Worm (Caenorhabditis elegans) whole organism, young adult: Measurements from ENCODE around the gene mnat-1.

ENCODE experiments used
- B0261.1 ChIP-seq: sonication (generic microtip); optimal IDR thresholded peaks from 2 replicates; lab custom pipeline; 2016; ENCODE audit warnings: mild to moderate bottlenecking, missing genetic modification characterization, moderate library complexity, missing compliant biosample characterization
- B0336.3 ChIP-seq: fragments of 200-800 bp; sonication (Bioruptor generic); IDR thresholded peaks from 2 replicates; pipeline ENCODE4 v1.3.6; 2022; ENCODE audit warnings: missing genetic modification characterization, missing compliant biosample characterization
- C17E4.6 ChIP-seq: fragments of 200-800 bp; sonication (Bioruptor generic); IDR thresholded peaks from 2 replicates; pipeline ENCODE4 v1.3.6; 2022; ENCODE audit warnings: missing genetic modification reagents, missing genetic modification characterization, missing compliant biosample characterization
- D2030.7 ChIP-seq: fragments of 200-800 bp; sonication (Bioruptor generic); IDR thresholded peaks from 2 replicates; pipeline ENCODE4 v1.3.6; 2022; ENCODE audit warnings: missing genetic modification reagents, missing genetic modification characterization, missing compliant biosample characterization
- F23B12.7 ChIP-seq: sonication (generic microtip); optimal IDR thresholded peaks from 2 replicates; lab custom pipeline; 2017; ENCODE audit warnings: missing genetic modification characterization, mild to moderate bottlenecking, missing compliant biosample characterization, antibody characterized with exemption, moderate library complexity; ENCODE audit not compliant: insufficient read depth
- F33H1.4 ChIP-seq: fragments of 200-800 bp; sonication (Bioruptor generic); IDR thresholded peaks from 2 replicates; pipeline ENCODE4 v1.3.6; 2022; ENCODE audit warnings: missing genetic modification reagents, missing genetic modification characterization, missing compliant biosample characterization
- F49E8.2 ChIP-seq: sonication (generic microtip); optimal IDR thresholded peaks from 3 replicates; lab custom pipeline; 2017; ENCODE audit warnings: missing genetic modification characterization, mild to moderate bottlenecking, missing compliant biosample characterization, antibody characterized with exemption, moderate library complexity; ENCODE audit not compliant: insufficient read depth
- F52B5.7 ChIP-seq: sonication (generic microtip); optimal IDR thresholded peaks from 2 replicates; lab custom pipeline; 2016; ENCODE audit warnings: mild to moderate bottlenecking, missing genetic modification characterization, missing compliant biosample characterization
- F57A8.1 ChIP-seq: fragments of 200-800 bp; sonication (Bioruptor generic); optimal IDR thresholded peaks from 2 replicates; lab custom pipeline; 2018; ENCODE audit warnings: mild to moderate bottlenecking, missing genetic modification characterization, moderate library complexity, missing compliant biosample characterization
- K11D2.4 ChIP-seq: fragments of 200-800 bp; sonication (Bioruptor generic); IDR thresholded peaks from 2 replicates; pipeline ENCODE4 v1.3.6; 2022; ENCODE audit warnings: missing genetic modification reagents, missing genetic modification characterization, missing compliant biosample characterization
- K12H6.12 ChIP-seq: fragments of 200-800 bp; sonication (Bioruptor generic); optimal IDR thresholded peaks from 2 replicates; lab custom pipeline; 2018; ENCODE audit warnings: mild to moderate bottlenecking, missing genetic modification characterization, missing compliant biosample characterization
- Y53G8AR.9 ChIP-seq: fragments of 200-800 bp; sonication (Bioruptor generic); conservative IDR thresholded peaks from 2 replicates; pipeline ENCODE4 v1.3.6; 2022; ENCODE audit warnings: missing genetic modification reagents, missing genetic modification characterization, missing compliant biosample characterization
- Y56A3A.18 ChIP-seq: fragments of 200-800 bp; sonication (Bioruptor generic); IDR thresholded peaks from 2 replicates; pipeline ENCODE4 v1.3.6; 2022; ENCODE audit warnings: missing genetic modification reagents, missing genetic modification characterization, missing compliant biosample characterization
- athp-1 ChIP-seq: sonication (generic microtip); optimal IDR thresholded peaks from 2 replicates; lab custom pipeline; 2017; ENCODE audit warnings: mild to moderate bottlenecking, missing genetic modification characterization, missing compliant biosample characterization
- attf-3 ChIP-seq: fragments of 200-800 bp; sonication (Bioruptor generic); conservative IDR thresholded peaks from 2 replicates; pipeline ENCODE4 v1.3.6; 2022; ENCODE audit warnings: missing genetic modification reagents, missing genetic modification characterization, missing compliant biosample characterization
- bed-1 ChIP-seq: fragments of 200-800 bp; sonication (Bioruptor generic); IDR thresholded peaks from 2 replicates; pipeline ENCODE4 v1.3.6; 2022; ENCODE audit warnings: missing genetic modification reagents, missing genetic modification characterization, missing compliant biosample characterization
- bed-2 ChIP-seq: fragments of 200-800 bp; sonication (Bioruptor generic); IDR thresholded peaks from 2 replicates; pipeline ENCODE4 v1.3.6; 2022; ENCODE audit warnings: missing genetic modification reagents, missing genetic modification characterization, missing compliant biosample characterization
- cebp-1 ChIP-seq, 2 experiments: fragments of 200-800 bp in 1 of 2; sonication (Bioruptor generic) in 1 of 2; sonication (generic microtip) in 1 of 2; IDR thresholded peaks in 1 of 2; optimal IDR thresholded peaks in 1 of 2; 2 replicates each; pipeline versions ENCODE4 v1.3.6 to Lab custom; 2017 to 2022; ENCODE audit warnings: missing compliant biosample characterization in 2 of 2, missing genetic modification characterization in 2 of 2, mild to moderate bottlenecking in 1 of 2, missing genetic modification reagents in 1 of 2, moderate library complexity in 1 of 2
- ceh-100 ChIP-seq: fragments of 200-800 bp; sonication (Bioruptor generic); IDR thresholded peaks from 2 replicates; pipeline ENCODE4 v1.3.6; 2022; ENCODE audit warnings: missing genetic modification reagents, missing genetic modification characterization, missing compliant biosample characterization
- ceh-27 ChIP-seq: fragments of 200-800 bp; sonication (Bioruptor generic); optimal IDR thresholded peaks from 2 replicates; lab custom pipeline; 2018; ENCODE audit warnings: mild to moderate bottlenecking, missing genetic modification characterization, moderate library complexity, missing compliant biosample characterization
- ceh-58 ChIP-seq: fragments of 200-800 bp; sonication (Bioruptor generic); IDR thresholded peaks from 2 replicates; pipeline ENCODE4 v1.3.6; 2022; ENCODE audit warnings: missing genetic modification characterization, missing compliant biosample characterization
- dpl-1 ChIP-seq: fragments of 150-350 bp; optimal IDR thresholded peaks from 2 replicates; lab custom pipeline; 2014; ENCODE audit warnings: missing biosample characterization, missing genetic modification reagents, missing genetic modification characterization
- efl-1 ChIP-seq: fragments of 150-350 bp; optimal IDR thresholded peaks from 2 replicates; lab custom pipeline; 2014; ENCODE audit warnings: missing biosample characterization, missing genetic modification reagents, missing genetic modification characterization
- egl-44 ChIP-seq: fragments of 200-800 bp; sonication (Bioruptor generic); IDR thresholded peaks from 2 replicates; pipeline ENCODE4 v1.3.6; 2022; ENCODE audit warnings: missing genetic modification reagents, missing genetic modification characterization, missing compliant biosample characterization
- hlh-12 ChIP-seq: sonication (generic microtip); optimal IDR thresholded peaks from 2 replicates; lab custom pipeline; 2016; ENCODE audit warnings: missing genetic modification characterization, missing compliant biosample characterization
- hlh-26 ChIP-seq: fragments of 200-800 bp; sonication (Bioruptor generic); conservative IDR thresholded peaks from 2 replicates; pipeline ENCODE4 v1.3.6; 2022; ENCODE audit warnings: missing genetic modification reagents, missing genetic modification characterization, missing compliant biosample characterization
- lin-26 ChIP-seq: fragments of 200-800 bp; sonication (Bioruptor generic); IDR thresholded peaks from 2 replicates; pipeline ENCODE4 v1.3.6; 2022; ENCODE audit warnings: missing genetic modification reagents, missing genetic modification characterization, missing compliant biosample characterization
- lin-35 ChIP-seq, 3 experiments: fragments of 150-350 bp in 2 of 3; sonication (generic microtip) in 1 of 3; optimal IDR thresholded peaks; 2 replicates each; lab custom pipeline; 2014 to 2018; ENCODE audit warnings: missing biosample characterization in 3 of 3, missing genetic modification characterization in 3 of 3, missing genetic modification reagents in 3 of 3
- lir-1 ChIP-seq: fragments of 200-800 bp; sonication (Bioruptor generic); conservative IDR thresholded peaks from 2 replicates; pipeline ENCODE4 v1.3.6; 2022; ENCODE audit warnings: missing genetic modification reagents, missing genetic modification characterization, missing compliant biosample characterization
- mcd-1 ChIP-seq: fragments of 200-800 bp; sonication (Bioruptor generic); IDR thresholded peaks from 2 replicates; pipeline ENCODE4 v1.3.6; 2022; ENCODE audit warnings: missing genetic modification reagents, missing genetic modification characterization, missing compliant biosample characterization
- mel-28 ChIP-seq: sonication (generic microtip); optimal IDR thresholded peaks from 2 replicates; lab custom pipeline; 2016; ENCODE audit warnings: borderline replicate concordance, mild to moderate bottlenecking, missing genetic modification characterization, missing compliant biosample characterization
- mes-4 ChIP-seq: sonication (generic microtip); optimal IDR thresholded peaks from 2 replicates; lab custom pipeline; 2016; ENCODE audit warnings: missing genotype, missing genetic modification characterization, missing compliant biosample characterization
- nfyb-1 ChIP-seq: fragments of 200-800 bp; sonication (Bioruptor generic); IDR thresholded peaks from 2 replicates; pipeline ENCODE4 v1.3.6; 2022; ENCODE audit warnings: missing genetic modification reagents, missing genetic modification characterization, missing compliant biosample characterization
- nhr-27 ChIP-seq: fragments of 200-800 bp; sonication (Bioruptor generic); optimal IDR thresholded peaks from 2 replicates; lab custom pipeline; 2018; ENCODE audit warnings: mild to moderate bottlenecking, missing genetic modification characterization, moderate library complexity, missing compliant biosample characterization
- pha-4 ChIP-seq: fragments of 150-350 bp; sonication (generic microtip); optimal IDR thresholded peaks from 2 replicates; lab custom pipeline; 2014; ENCODE audit warnings: missing biosample characterization, missing genetic modification reagents, missing genetic modification characterization
- rcor-1 ChIP-seq: fragments of 200-800 bp; sonication (Bioruptor generic); IDR thresholded peaks from 2 replicates; pipeline ENCODE4 v1.3.6; 2022; ENCODE audit warnings: missing genetic modification reagents, missing genetic modification characterization, missing compliant biosample characterization
- sea-2 ChIP-seq: fragments of 200-800 bp; sonication (Bioruptor generic); IDR thresholded peaks from 2 replicates; pipeline ENCODE4 v1.3.6; 2022; ENCODE audit warnings: missing genetic modification characterization, missing compliant biosample characterization
- snpc-1.3 ChIP-seq: sonication (generic microtip); optimal IDR thresholded peaks from 2 replicates; lab custom pipeline; 2017; ENCODE audit warnings: missing genetic modification characterization, mild to moderate bottlenecking, missing compliant biosample characterization, antibody characterized with exemption, moderate library complexity, missing genotype, missing genetic modification reagents; ENCODE audit not compliant: insufficient read depth
- snpc-3.4 ChIP-seq: sonication (generic microtip); optimal IDR thresholded peaks from 2 replicates; lab custom pipeline; 2017; ENCODE audit warnings: missing genetic modification characterization, mild to moderate bottlenecking, missing compliant biosample characterization, antibody characterized with exemption, moderate library complexity, missing genotype, missing genetic modification reagents
- somi-1 ChIP-seq: fragments of 200-800 bp; sonication (Bioruptor generic); optimal IDR thresholded peaks from 2 replicates; lab custom pipeline; 2018; ENCODE audit warnings: mild to moderate bottlenecking, missing genetic modification characterization, missing compliant biosample characterization
- tbp1 ChIP-seq: fragments of 200-800 bp; sonication (Bioruptor generic); optimal IDR thresholded peaks from 2 replicates; lab custom pipeline; 2018; ENCODE audit warnings: mild to moderate bottlenecking, missing genetic modification characterization, missing compliant biosample characterization
- unc-130 ChIP-seq: sonication (generic microtip); optimal IDR thresholded peaks from 2 replicates; lab custom pipeline; 2016; ENCODE audit warnings: missing genetic modification reagents, missing genetic modification characterization, missing compliant biosample characterization
- unc-62 ChIP-seq: fragments of 150-350 bp; optimal IDR thresholded peaks from 2 replicates; lab custom pipeline; 2014; ENCODE audit warnings: missing biosample characterization, missing genetic modification reagents, missing genetic modification characterization
- ztf-18 ChIP-seq: sonication (generic microtip); optimal IDR thresholded peaks from 2 replicates; lab custom pipeline; 2016; ENCODE audit warnings: missing genotype, mild to moderate bottlenecking, missing genetic modification characterization, missing compliant biosample characterization
- ztf-22 ChIP-seq: fragments of 200-800 bp; sonication (Bioruptor generic); optimal IDR thresholded peaks from 2 replicates; lab custom pipeline; 2018; ENCODE audit warnings: mild to moderate bottlenecking, missing genetic modification characterization, moderate library complexity, missing compliant biosample characterization
- ztf-25 ChIP-seq: fragments of 200-800 bp; sonication (Bioruptor generic); IDR thresholded peaks from 2 replicates; pipeline ENCODE4 v1.3.6; 2022; ENCODE audit warnings: missing genetic modification reagents, missing genetic modification characterization, missing compliant biosample characterization
- ztf-28 ChIP-seq: fragments of 200-800 bp; sonication (Bioruptor generic); IDR thresholded peaks from 2 replicates; pipeline ENCODE4 v1.3.6; 2022; ENCODE audit warnings: missing genetic modification reagents, missing genetic modification characterization, missing compliant biosample characterization

Gene mnat-1

ce11 chrII:2450990-2451389 is 27.5 kb downstream of the mnat-1 start (continued):
- TF ChIP-seq lin-26 (GFP tag; lab: Robert Waterston, UW) (peak; percentile 43; the same call in 1 of the 2 replicates), Y56A3A.18 (GFP tag; lab: Robert Waterston, UW) (no peak), somi-1 (GFP tag; lab: Kevin White, UChicago) (peak; percentile 9), rcor-1 (GFP tag; lab: Robert Waterston, UW) (peak; percentile 80), snpc-3.4 (tag; lab: Kevin White, UChicago) (peak; percentile 82), tbp1 (GFP tag; lab: Kevin White, UChicago) (peak; percentile 63), dpl-1 (GFP tag; lab: Kevin White, UChicago) (peak; percentile 91), sea-2 (GFP tag; lab: Robert Waterston, UW) (0 out of 2 replicates have a peak, but pooled peaks have one; percentile 39), ztf-25 (peak; percentile 95), K11D2.4 (peak; percentile 73), unc-130 (GFP tag; lab: Kevin White, UChicago) (peak; percentile 87), ceh-100 (GFP tag; lab: Robert Waterston, UW) (peak; percentile 70), bed-2 (peak; percentile 93), C17E4.6 (GFP tag; lab: Robert Waterston, UW) (peak; percentile 87), athp-1 (tag; lab: Kevin White, UChicago) (peak; percentile 84), snpc-1.3 (peak; percentile 34), F33H1.4 (GFP tag; lab: Robert Waterston, UW) (peak; percentile 75), pha-4 (tag; lab: Kevin White, UChicago) (no peak), hlh-12 (no peak), B0261.1 (peak; percentile 20), Y53G8AR.9 (GFP tag; lab: Robert Waterston, UW) (peak; percentile 91), D2030.7 (GFP tag; lab: Robert Waterston, UW) (peak; percentile 95), unc-62 (no peak), nhr-27 (tag; lab: Kevin White, UChicago) (no peak), lir-1 (GFP tag; lab: Robert Waterston, UW) (peak; percentile 78; the same call in 1 of the 2 replicates), mes-4 (no peak), mel-28 (tag; lab: Kevin White, UChicago) (no peak), F49E8.2 (tag; lab: Kevin White, UChicago) (peak; percentile 37), hlh-26 (GFP tag; lab: Robert Waterston, UW) (no peak), ztf-18 (tag; lab: Kevin White, UChicago) (no peak), egl-44 (GFP tag; lab: Robert Waterston, UW) (no peak), lin-35 (GFP tag; optimal IDR thresholded peaks at IDR 0.05; lab: Kevin White, UChicago) (peak; percentile 26 to 61 (median 53)), F52B5.7 (tag; lab: Kevin White, UChicago) (peak; percentile 15), bed-1 (GFP tag; lab: Robert Waterston, UW) (0 out of 2 replicates have a peak, but pooled peaks have one; percentile 83), F57A8.1 (GFP tag; lab: Kevin White, UChicago) (no peak), cebp-1 (GFP tag; IDR thresholded peaks at IDR 0.05; lab: Robert Waterston, UW) (peak; percentile 79), cebp-1 (tag; optimal IDR thresholded peaks at IDR 0.05; lab: Kevin White, UChicago) (peak; percentile 59), ztf-22 (GFP tag; lab: Kevin White, UChicago) (no peak), B0336.3 (peak; percentile 91), K12H6.12 (tag; lab: Kevin White, UChicago) (peak; percentile 26), efl-1 (GFP tag; lab: Kevin White, UChicago) (peak; percentile 97), ceh-58 (GFP tag; lab: Robert Waterston, UW) (no peak), nfyb-1 (peak; percentile 66; the same call in 1 of the 2 replicates), F23B12.7 (no peak), ztf-28 (peak; percentile 96), mcd-1 (GFP tag; lab: Robert Waterston, UW) (peak; percentile 88), ceh-27 (GFP tag; lab: Kevin White, UChicago) (peak; percentile 31), attf-3 (peak; percentile 61; the same call in 1 of the 2 replicates)
